Fruit fly (Drosophila melanogaster): ENCODE measurements around the gene tara.

tara gene

DNA sequence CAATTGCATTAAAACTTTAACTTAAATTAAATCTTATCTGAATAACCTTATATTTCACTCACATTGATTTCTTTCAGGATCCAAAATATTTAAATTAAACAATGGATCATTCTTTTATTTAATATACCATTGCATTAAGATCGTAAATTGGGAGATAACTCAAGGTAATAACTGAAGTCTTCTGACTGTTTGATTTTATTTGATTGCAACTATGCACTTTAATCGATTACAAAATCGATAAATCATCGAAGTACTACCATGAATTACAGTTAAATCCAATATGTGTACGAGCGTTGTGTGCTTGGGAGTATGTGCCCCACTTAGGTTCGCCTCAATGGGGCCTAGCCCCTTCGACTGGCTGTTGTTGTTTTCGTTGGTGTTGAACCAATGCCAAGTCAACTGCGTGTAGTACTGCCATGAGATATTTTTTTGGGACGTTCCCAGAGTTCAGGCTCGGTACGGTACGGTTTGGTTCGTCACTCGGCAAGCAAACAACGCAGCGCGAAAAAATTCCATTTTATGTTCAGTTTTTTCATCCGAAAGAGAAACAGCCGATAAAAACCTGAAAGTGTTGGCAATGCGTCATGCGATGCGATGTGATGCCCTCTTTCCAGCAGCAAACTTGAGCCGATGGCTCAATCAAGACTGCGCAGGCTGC is 13.4 kb upstream of the tara start:
- TF ChIP-seq Clk (GFP tag; optimal IDR thresholded peaks at IDR 0.05) (no peak), pad (GFP tag; optimal IDR thresholded peaks at IDR 0.05) (no peak), CG7101 (tag; optimal IDR thresholded peaks at IDR 0.05) (no peak), toe (GFP tag; optimal IDR thresholded peaks at IDR 0.05) (no peak), bab1 (GFP tag; optimal IDR thresholded peaks at IDR 0.05) (no peak), Crg-1 (GFP tag; optimal IDR thresholded peaks at IDR 0.05) (no peak)

DNA sequence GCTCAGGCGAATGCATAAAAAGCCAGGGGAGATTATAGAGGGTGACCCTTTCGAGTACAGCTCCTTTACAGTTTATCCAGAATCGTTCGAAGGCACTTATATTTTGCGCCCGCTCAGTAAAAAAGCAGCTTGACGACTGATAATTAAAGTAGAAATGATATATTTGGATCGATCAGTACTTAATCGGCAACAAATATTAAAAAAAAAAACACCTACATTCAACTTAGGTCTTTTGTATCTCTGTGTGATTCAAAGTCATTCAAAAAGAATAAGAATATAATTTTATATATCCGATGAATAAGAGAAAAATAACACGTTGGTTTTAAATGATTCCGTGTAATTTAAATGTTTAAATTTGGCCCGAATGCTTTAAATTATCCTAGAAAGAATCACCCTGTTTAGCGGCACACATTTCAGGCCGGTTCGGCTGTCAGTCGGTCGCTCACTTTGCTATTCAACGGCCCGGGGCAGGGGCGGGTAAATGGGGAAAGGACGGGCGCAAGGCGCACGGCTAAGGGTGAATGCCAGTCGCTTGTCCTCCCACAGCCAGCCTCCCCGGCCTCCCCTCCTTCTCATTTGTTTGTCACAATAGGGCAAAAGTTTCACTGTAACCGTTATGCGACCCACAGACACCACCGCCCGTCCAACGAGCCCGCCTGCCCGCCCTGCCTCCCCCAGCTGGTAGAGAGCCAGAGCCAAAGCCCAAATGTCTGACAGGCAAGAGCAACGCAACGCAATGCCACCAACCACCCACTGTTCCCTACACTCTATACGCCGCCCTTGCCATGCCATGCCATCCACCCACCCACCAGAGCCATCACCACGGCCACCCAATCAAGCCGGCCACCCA is 12.4 kb upstream of the tara start:
- no peak for TF ChIP-seq pad (GFP tag; optimal IDR thresholded peaks at IDR 0.05)
- no peak for TF ChIP-seq kay (GFP tag; ENCODE audit: borderline replicate concordance)
- peak; percentile 22 for TF ChIP-seq toe (GFP tag; optimal IDR thresholded peaks at IDR 0.05)
- TF ChIP-seq bab1 (GFP tag; optimal IDR thresholded peaks at IDR 0.05): no peak
- no peak for TF ChIP-seq Mnt (GFP tag; optimal IDR thresholded peaks at IDR 0.05)
- TF ChIP-seq CG1620 (GFP tag; optimal IDR thresholded peaks at IDR 0.05): no peak
- no peak for TF ChIP-seq cic (GFP tag; optimal IDR thresholded peaks at IDR 0.05)
- peak; percentile 15 for TF ChIP-seq Clk (GFP tag; optimal IDR thresholded peaks at IDR 0.05)
- no peak for TF ChIP-seq CG33017 (tag; optimal IDR thresholded peaks at IDR 0.05)
- TF ChIP-seq CG5204 (GFP tag; optimal IDR thresholded peaks at IDR 0.05): peak; percentile 28
- TF ChIP-seq Crg-1 (GFP tag; optimal IDR thresholded peaks at IDR 0.05): no peak
- TF ChIP-seq CG11617 (GFP tag; optimal IDR thresholded peaks at IDR 0.05): peak; percentile 14
- no peak for TF ChIP-seq Hr96 (GFP tag; optimal IDR thresholded peaks at IDR 0.05)
- no peak for TF ChIP-seq CG7101 (tag; optimal IDR thresholded peaks at IDR 0.05)
- TF ChIP-seq ovo (GFP tag; optimal IDR thresholded peaks at IDR 0.05): no peak
- TF ChIP-seq tj (GFP tag; optimal IDR thresholded peaks at IDR 0.05): no peak
- TF ChIP-seq CG14711 (tag; optimal IDR thresholded peaks at IDR 0.05): peak; percentile 22
- peak; percentile 35 for TF ChIP-seq CG7045 (GFP tag; optimal IDR thresholded peaks at IDR 0.05)
- no peak for TF ChIP-seq cnc (optimal IDR thresholded peaks at IDR 0.05)
- TF ChIP-seq CG12768 (GFP tag; optimal IDR thresholded peaks at IDR 0.05): peak; percentile 67

DNA sequence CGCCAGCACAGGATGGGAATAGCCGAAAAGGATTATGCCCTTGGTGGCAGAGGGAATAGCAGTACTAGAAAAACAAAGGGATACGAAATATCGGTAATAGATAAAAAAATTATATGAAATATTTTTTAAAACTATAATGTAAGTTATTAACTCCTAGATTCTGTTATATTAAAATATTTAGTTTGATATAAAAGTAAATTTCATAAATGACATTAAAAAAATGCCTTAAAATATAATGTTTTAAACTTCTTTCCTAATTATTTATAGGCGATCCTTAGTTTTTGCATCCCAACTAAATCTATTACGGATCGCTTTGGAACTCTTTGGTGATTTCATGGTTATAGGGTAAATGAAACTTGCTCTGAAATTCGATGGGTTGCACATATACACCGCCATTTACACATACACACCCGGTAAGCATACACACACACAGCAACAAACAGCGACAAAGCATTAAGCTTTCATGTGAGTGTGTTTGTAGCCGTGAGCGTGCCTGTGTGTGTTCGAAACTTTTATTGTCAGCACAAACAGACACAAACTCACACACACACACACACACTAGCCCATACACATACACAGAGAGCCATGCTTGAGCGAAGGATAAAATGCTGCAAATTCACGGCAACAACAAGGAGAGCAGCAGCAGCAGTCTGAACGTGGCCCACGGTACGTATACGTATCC is 11.5 kb upstream of the tara start:
- TF ChIP-seq kay (GFP tag; ENCODE audit: borderline replicate concordance): peak; percentile 56
- no peak for TF ChIP-seq CG14711 (tag; optimal IDR thresholded peaks at IDR 0.05)

DNA sequence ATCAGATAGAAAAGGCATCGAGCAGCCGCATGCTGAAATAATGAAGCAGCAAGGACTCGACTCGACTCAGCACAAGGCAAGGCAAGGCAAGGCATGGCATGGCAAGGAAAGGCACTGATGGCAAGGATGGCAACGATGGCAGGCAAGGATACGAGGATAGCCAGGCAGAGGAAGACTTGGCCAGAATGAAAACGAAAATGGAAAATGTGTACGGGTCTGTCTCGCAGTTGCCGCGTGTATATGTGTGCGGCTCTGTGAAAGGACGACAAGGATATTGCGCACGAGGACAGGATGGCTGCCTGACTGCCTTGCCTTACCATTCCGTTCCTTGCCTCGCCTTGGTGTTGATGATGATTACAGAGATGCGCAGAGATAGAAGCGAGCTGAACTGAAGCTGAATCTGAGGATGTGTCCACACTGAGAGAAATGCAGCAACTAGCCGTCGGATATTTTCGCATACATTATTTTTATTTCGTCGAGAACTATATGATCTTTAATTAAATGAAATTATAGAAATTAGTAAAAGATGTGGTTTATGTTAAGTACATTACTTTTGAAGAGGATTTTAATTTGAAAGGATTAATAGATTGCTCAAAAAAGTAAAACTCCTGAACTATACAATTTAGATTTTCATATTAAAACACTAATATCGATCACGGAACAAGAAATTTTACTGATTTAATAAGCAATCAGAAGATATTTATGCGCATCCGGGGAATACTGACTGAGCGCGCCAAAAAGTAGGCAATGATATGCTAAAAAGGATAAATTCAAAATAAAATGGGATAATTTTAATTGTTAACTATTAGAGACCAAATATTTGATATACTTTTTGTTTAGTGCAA is 10.8 kb upstream of the tara start:
- TF ChIP-seq kay (GFP tag; ENCODE audit: borderline replicate concordance) (peak; percentile 70), CG5204 (GFP tag; optimal IDR thresholded peaks at IDR 0.05) (no peak), Crg-1 (GFP tag; optimal IDR thresholded peaks at IDR 0.05) (no peak), CG7045 (GFP tag; optimal IDR thresholded peaks at IDR 0.05) (no peak), toe (GFP tag; optimal IDR thresholded peaks at IDR 0.05) (peak; percentile 41), CG33017 (tag; optimal IDR thresholded peaks at IDR 0.05) (no peak), CG12768 (GFP tag; optimal IDR thresholded peaks at IDR 0.05) (no peak)

DNA sequence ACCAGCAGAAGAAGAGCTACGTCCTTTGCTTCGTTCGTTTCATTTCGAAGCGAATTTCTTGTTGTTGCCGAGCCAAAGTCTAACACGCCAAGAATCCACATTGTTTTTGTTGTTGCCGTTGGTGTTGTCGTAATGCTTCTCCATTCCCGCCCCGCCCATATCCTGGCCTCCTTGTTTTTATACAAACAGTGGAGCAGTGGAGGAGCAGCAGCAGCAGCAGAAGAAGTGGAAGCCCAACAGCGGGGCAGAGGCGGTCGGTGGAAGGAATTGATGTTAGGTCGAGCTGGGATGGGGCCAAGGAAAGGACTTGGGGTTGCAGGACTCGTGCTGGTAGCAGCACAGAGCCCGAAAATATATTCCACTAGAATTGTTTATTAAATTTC is 10.1 kb upstream of the tara start:
- TF ChIP-seq CG12768 (GFP tag; optimal IDR thresholded peaks at IDR 0.05) (no peak), kay (GFP tag; ENCODE audit: borderline replicate concordance) (no peak), ovo (GFP tag; optimal IDR thresholded peaks at IDR 0.05) (no peak), cic (GFP tag; optimal IDR thresholded peaks at IDR 0.05) (no peak), cnc (optimal IDR thresholded peaks at IDR 0.05) (no peak), CG33017 (tag; optimal IDR thresholded peaks at IDR 0.05) (no peak), Mnt (GFP tag; optimal IDR thresholded peaks at IDR 0.05) (no peak), CG1620 (GFP tag; optimal IDR thresholded peaks at IDR 0.05) (no peak), CG14711 (tag; optimal IDR thresholded peaks at IDR 0.05) (no peak), CG7045 (GFP tag; optimal IDR thresholded peaks at IDR 0.05) (no peak), CG5204 (GFP tag; optimal IDR thresholded peaks at IDR 0.05) (no peak)

DNA sequence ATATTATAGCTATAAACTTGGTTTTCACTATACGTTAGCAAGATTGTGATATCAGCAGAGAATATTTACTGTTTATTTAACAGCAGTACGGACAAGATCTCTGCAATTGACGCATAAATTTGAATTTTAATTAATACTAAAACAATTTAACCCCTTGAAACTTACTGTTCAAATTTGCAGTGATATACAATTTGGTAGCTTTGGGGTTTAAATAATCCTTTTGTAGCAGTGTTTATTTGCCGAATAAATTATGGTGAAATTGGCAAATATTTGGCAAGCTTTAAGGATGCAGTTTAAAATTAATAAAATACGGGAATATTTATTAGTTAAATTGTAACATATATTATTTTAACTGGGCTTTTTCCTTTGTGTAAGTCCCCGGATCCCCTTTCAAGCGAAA is 8.1 kb upstream of the tara start:
- TF ChIP-seq Clk (GFP tag; optimal IDR thresholded peaks at IDR 0.05): no peak
- no peak for TF ChIP-seq CG11617 (GFP tag; optimal IDR thresholded peaks at IDR 0.05)
- TF ChIP-seq kay (GFP tag; ENCODE audit: borderline replicate concordance): no peak
- TF ChIP-seq cnc (optimal IDR thresholded peaks at IDR 0.05): no peak
- no peak for TF ChIP-seq ovo (GFP tag; optimal IDR thresholded peaks at IDR 0.05)
- TF ChIP-seq toe (GFP tag; optimal IDR thresholded peaks at IDR 0.05): no peak
- TF ChIP-seq Hr96 (GFP tag; optimal IDR thresholded peaks at IDR 0.05): no peak
- TF ChIP-seq CG1620 (GFP tag; optimal IDR thresholded peaks at IDR 0.05): no peak
- no peak for TF ChIP-seq Mnt (GFP tag; optimal IDR thresholded peaks at IDR 0.05)
- no peak for TF ChIP-seq CG7101 (tag; optimal IDR thresholded peaks at IDR 0.05)
- no peak for TF ChIP-seq CG33017 (tag; optimal IDR thresholded peaks at IDR 0.05)
- no peak for TF ChIP-seq CG7045 (GFP tag; optimal IDR thresholded peaks at IDR 0.05)
- TF ChIP-seq Crg-1 (GFP tag; optimal IDR thresholded peaks at IDR 0.05): no peak
- no peak for TF ChIP-seq bab1 (GFP tag; optimal IDR thresholded peaks at IDR 0.05)
- no peak for TF ChIP-seq cic (GFP tag; optimal IDR thresholded peaks at IDR 0.05)
- no peak for TF ChIP-seq pad (GFP tag; optimal IDR thresholded peaks at IDR 0.05)
- TF ChIP-seq CG14711 (tag; optimal IDR thresholded peaks at IDR 0.05): no peak
- no peak for TF ChIP-seq CG5204 (GFP tag; optimal IDR thresholded peaks at IDR 0.05)
